Fruit fly (Drosophila melanogaster) whole organism, wandering third instar larva: ENCODE measurements around the gene HP1b.

Experiments
- Abd-B ChIP-seq: fragments of >200 bp; optimal IDR thresholded peaks from 2 replicates; lab custom pipeline; 2017; ENCODE audit warnings: missing biosample characterization, missing genetic modification characterization
- Hr83 ChIP-seq: fragments of 200-300 bp; sonication (Bioruptor generic); optimal IDR thresholded peaks from 2 replicates; lab custom pipeline; 2016; ENCODE audit warnings: missing biosample characterization, mild to moderate bottlenecking, missing genetic modification characterization, moderate library complexity; ENCODE audit not compliant: poor library complexity, severe bottlenecking
- Jra ChIP-seq: sonication (Bioruptor generic); optimal IDR thresholded peaks from 2 replicates; lab custom pipeline; 2016; ENCODE audit warnings: missing biosample characterization, missing genetic modification characterization
- OdsH ChIP-seq: fragments of 200-800 bp; sonication (Bioruptor generic); optimal IDR thresholded peaks from 2 replicates; lab custom pipeline; 2016; ENCODE audit warnings: missing biosample characterization, mild to moderate bottlenecking, missing genetic modification characterization
- br ChIP-seq: fragments of 200-800 bp; sonication (Bioruptor generic); optimal IDR thresholded peaks from 2 replicates; lab custom pipeline; 2016; ENCODE audit warnings: missing biosample characterization, missing genetic modification characterization
- brk ChIP-seq: fragments of 200-800 bp; sonication (Bioruptor generic); optimal IDR thresholded peaks from 2 replicates; lab custom pipeline; 2016; ENCODE audit warnings: missing biosample characterization, mild to moderate bottlenecking, missing genetic modification characterization
- dsf ChIP-seq: sonication (Bioruptor generic); optimal IDR thresholded peaks from 2 replicates; lab custom pipeline; 2016; ENCODE audit warnings: missing biosample characterization, missing genetic modification characterization, borderline replicate concordance
- fru ChIP-seq: fragments of 200-800 bp; sonication (Bioruptor generic); optimal IDR thresholded peaks from 3 replicates; lab custom pipeline; 2016; ENCODE audit warnings: missing biosample characterization, mild to moderate bottlenecking, missing genetic modification characterization
- h ChIP-seq: fragments of 200-800 bp; sonication (Bioruptor generic); optimal IDR thresholded peaks from 3 replicates; lab custom pipeline; 2016; ENCODE audit warnings: missing biosample characterization, mild to moderate bottlenecking, missing genetic modification characterization
- jim ChIP-seq: fragments of 175-275, 200-325 bp; sonication (Bioruptor generic); optimal IDR thresholded peaks from 2 replicates; lab custom pipeline; 2016; ENCODE audit warnings: missing biosample characterization, mild to moderate bottlenecking, missing genetic modification characterization
- lola ChIP-seq: fragments of >200 bp; optimal IDR thresholded peaks from 2 replicates; lab custom pipeline; 2017; ENCODE audit warnings: missing biosample characterization, missing genetic modification characterization
- tai ChIP-seq: sonication (Bioruptor generic); optimal IDR thresholded peaks from 2 replicates; lab custom pipeline; 2016; ENCODE audit warnings: missing biosample characterization, missing genetic modification characterization
- usp ChIP-seq: fragments of >200 bp; optimal IDR thresholded peaks from 2 replicates; lab custom pipeline; 2017; ENCODE audit warnings: missing biosample characterization, missing genetic modification characterization

DNA sequence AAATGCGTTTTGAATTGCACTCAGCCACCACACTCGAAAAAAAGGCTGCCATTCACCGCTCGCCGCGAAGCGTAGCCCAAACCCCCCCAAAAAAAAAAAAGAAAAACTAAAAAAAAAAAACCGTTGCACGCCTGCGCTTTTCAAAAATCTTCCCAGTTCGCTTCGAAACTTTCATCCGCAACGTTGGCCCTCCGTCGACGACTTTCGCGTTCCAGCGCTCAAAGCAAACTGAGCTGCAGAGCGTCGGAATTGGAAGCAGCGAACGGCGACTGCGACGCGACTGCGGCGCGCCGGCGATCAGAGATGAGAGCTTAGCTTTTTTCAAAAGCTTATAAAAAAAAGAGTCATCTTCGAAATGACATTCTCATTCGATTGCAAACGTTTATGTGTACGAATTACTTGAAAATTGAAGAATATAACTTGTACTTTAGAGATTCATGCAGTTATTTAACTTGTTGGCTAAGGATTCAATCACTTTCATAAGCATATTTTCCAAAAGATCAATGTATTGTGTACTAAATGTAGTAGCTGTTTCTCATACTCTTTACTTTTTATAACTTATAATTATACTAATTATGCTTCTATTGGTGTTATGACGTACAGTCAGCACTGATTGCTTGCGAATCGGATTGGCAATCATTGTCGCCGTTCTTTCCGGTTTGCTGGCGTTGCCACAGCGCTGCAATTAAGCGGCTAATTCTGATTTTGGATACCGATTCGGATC, 12.9 kb upstream of the HP1b start, which contains the start of gene CG15365:
- TF ChIP-seq Jra (GFP tag; lab: Kevin White, UChicago) (no peak), usp (GFP tag; lab: Kevin White, UChicago) (no peak), h (GFP tag; lab: Kevin White, UChicago) (peak; percentile 44), br (no peak), fru (GFP tag; lab: Kevin White, UChicago) (peak; percentile 19), Abd-B (no peak), lola (GFP tag; lab: Kevin White, UChicago) (no peak), jim (no peak), tai (no peak), Hr83 (GFP tag; lab: Kevin White, UChicago) (no peak), OdsH (GFP tag; lab: Kevin White, UChicago) (no peak), dsf (GFP tag; lab: Kevin White, UChicago) (no peak), brk (no peak)
